Fruit fly (Drosophila melanogaster) whole organism, embryonic: ENCODE measurements around the gene CG12056.

Experiments
- Ada2b ChIP-seq: fragments of 200-800 bp; sonication (Bioruptor generic); IDR thresholded peaks from 2 replicates; pipeline ENCODE4 v1.3.6; 2022; ENCODE audit warnings: missing biosample characterization, missing genetic modification characterization
- Adf1 ChIP-seq: fragments of 200-800 bp; sonication (Bioruptor generic); IDR thresholded peaks from 2 replicates; pipeline ENCODE4 v1.3.6; 2022; ENCODE audit warnings: missing biosample characterization, missing genetic modification characterization
- CG10147 ChIP-seq: fragments of 200-800 bp; sonication (Bioruptor generic); optimal IDR thresholded peaks from 2 replicates; lab custom pipeline; 2019; ENCODE audit warnings: missing biosample characterization, mild to moderate bottlenecking, missing genetic modification characterization, moderate library complexity
- CG10431 ChIP-seq: fragments of 200-800 bp; sonication (Bioruptor generic); optimal IDR thresholded peaks from 3 replicates; lab custom pipeline; 2018; ENCODE audit warnings: missing biosample characterization, mild to moderate bottlenecking, missing genetic modification characterization
- CG10462 ChIP-seq: fragments of 200-800 bp; sonication (Bioruptor generic); optimal IDR thresholded peaks from 2 replicates; lab custom pipeline; 2016; ENCODE audit warnings: missing biosample characterization, missing genetic modification characterization
- CG11560 ChIP-seq: fragments of 200-800 bp; sonication (Bioruptor generic); IDR thresholded peaks from 3 replicates; pipeline ENCODE4 v1.3.6; 2022; ENCODE audit warnings: missing biosample characterization, missing genetic modification characterization
- CG12104 ChIP-seq: fragments of 200-800 bp; sonication (Bioruptor generic); optimal IDR thresholded peaks from 3 replicates; lab custom pipeline; 2016; ENCODE audit warnings: missing biosample characterization, missing genetic modification characterization
- CG12391 ChIP-seq: fragments of 200-800 bp; sonication (Bioruptor generic); optimal IDR thresholded peaks from 3 replicates; lab custom pipeline; 2018; ENCODE audit warnings: missing biosample characterization, mild to moderate bottlenecking, missing genetic modification characterization, moderate library complexity
- CG12744 ChIP-seq: fragments of 200-800 bp; sonication (Bioruptor generic); optimal IDR thresholded peaks from 2 replicates; lab custom pipeline; 2016; ENCODE audit warnings: missing biosample characterization, missing genetic modification characterization
- CG13123 ChIP-seq: fragments of 200-800 bp; sonication (Bioruptor generic); optimal IDR thresholded peaks from 2 replicates; lab custom pipeline; 2016; ENCODE audit warnings: missing biosample characterization, missing genetic modification characterization
- CG2202 ChIP-seq: fragments of 200-800 bp; sonication (Bioruptor generic); optimal IDR thresholded peaks from 2 replicates; lab custom pipeline; 2018; ENCODE audit warnings: missing biosample characterization, mild to moderate bottlenecking, missing genetic modification characterization
- CG2889 ChIP-seq: fragments of 200-800 bp; sonication (Bioruptor generic); IDR thresholded peaks from 3 replicates; pipeline ENCODE4 v1.3.6; 2022; ENCODE audit warnings: missing biosample characterization, missing genetic modification characterization
- CG34224 ChIP-seq: fragments of 200-800 bp; sonication (Bioruptor generic); IDR thresholded peaks from 3 replicates; pipeline ENCODE4 v1.3.6; 2022; ENCODE audit warnings: missing biosample characterization, missing genetic modification characterization; ENCODE audit not compliant: partially characterized antibody
- CG43689 ChIP-seq: fragments of 200-800 bp; sonication (Bioruptor generic); IDR thresholded peaks from 2 replicates; pipeline ENCODE4 v1.3.6; 2022; ENCODE audit warnings: missing biosample characterization, missing genetic modification characterization
- CG4424 ChIP-seq: fragments of 200-800 bp; sonication (Bioruptor generic); optimal IDR thresholded peaks from 3 replicates; lab custom pipeline; 2016; ENCODE audit warnings: missing biosample characterization, missing genetic modification characterization
- CG6254 ChIP-seq: fragments of 200-800 bp; sonication (Bioruptor generic); optimal IDR thresholded peaks from 3 replicates; lab custom pipeline; 2017; ENCODE audit warnings: mild to moderate bottlenecking, missing biosample characterization, missing genetic modification reagents, missing genetic modification characterization
- CG6654 ChIP-seq: fragments of 200-800 bp; sonication (Bioruptor generic); optimal IDR thresholded peaks from 2 replicates; lab custom pipeline; 2017; ENCODE audit warnings: missing biosample characterization, mild to moderate bottlenecking, missing genetic modification characterization
- CG7786 ChIP-seq: fragments of 200-800 bp; sonication (Bioruptor generic); optimal IDR thresholded peaks from 2 replicates; lab custom pipeline; 2016; ENCODE audit warnings: missing biosample characterization, missing genetic modification characterization
- CG7963 ChIP-seq: fragments of 200-800 bp; sonication (Bioruptor generic); IDR thresholded peaks from 3 replicates; pipeline ENCODE4 v1.3.6; 2022; ENCODE audit warnings: missing biosample characterization, missing genetic modification characterization; ENCODE audit not compliant: partially characterized antibody
- CG8924 ChIP-seq: fragments of 200-800 bp; optimal IDR thresholded peaks from 3 replicates; lab custom pipeline; 2019; ENCODE audit warnings: missing biosample characterization, mild to moderate bottlenecking, missing genetic modification characterization, moderate library complexity
- CkIIα-i1 ChIP-seq: fragments of 200-800 bp; sonication (Bioruptor generic); IDR thresholded peaks from 2 replicates; pipeline ENCODE4 v1.3.6; 2022; ENCODE audit warnings: missing biosample characterization, missing genetic modification characterization
- D ChIP-seq, 2 experiments: fragments of 200-800 bp in 1 of 2; fragments of >200 bp in 1 of 2; sonication (Bioruptor generic) in 1 of 2; optimal IDR thresholded peaks; 2 replicates in 1 of 2; 3 replicates in 1 of 2; lab custom pipeline; 2017; ENCODE audit warnings: mild to moderate bottlenecking in 1 of 2, missing biosample characterization in 1 of 2, missing genetic modification characterization in 1 of 2, missing genetic modification reagents in 1 of 2
- Dip3 ChIP-seq: fragments of 200-800 bp; sonication (Bioruptor generic); optimal IDR thresholded peaks from 3 replicates; lab custom pipeline; 2016; ENCODE audit warnings: missing biosample characterization, missing genetic modification characterization
- E2f2 ChIP-seq: fragments of 200-800 bp; sonication (Bioruptor generic); IDR thresholded peaks from 2 replicates; pipeline ENCODE4 v1.3.6; 2022; ENCODE audit warnings: missing biosample characterization, missing genetic modification characterization
- Ets97D ChIP-seq: fragments of 200-800 bp; sonication (Bioruptor generic); optimal IDR thresholded peaks from 3 replicates; lab custom pipeline; 2016; ENCODE audit warnings: missing biosample characterization, missing genetic modification characterization
- Fer1 ChIP-seq: fragments of 200-800 bp; sonication (Bioruptor generic); optimal IDR thresholded peaks from 2 replicates; lab custom pipeline; 2017; ENCODE audit warnings: missing biosample characterization, mild to moderate bottlenecking, missing genetic modification characterization
- Gug ChIP-seq: fragments of 200-800 bp; sonication (Bioruptor generic); IDR thresholded peaks from 4 replicates; pipeline ENCODE4 v1.3.6; 2022; ENCODE audit warnings: missing biosample characterization, missing genetic modification characterization
- HmgZ ChIP-seq: fragments of 200-800 bp; sonication (Bioruptor generic); optimal IDR thresholded peaks from 2 replicates; lab custom pipeline; 2018; ENCODE audit warnings: missing biosample characterization, mild to moderate bottlenecking, missing genetic modification characterization
- Lhr ChIP-seq: fragments of 200-800 bp; sonication (Bioruptor generic); optimal IDR thresholded peaks from 3 replicates; lab custom pipeline; 2017; ENCODE audit warnings: mild to moderate bottlenecking, missing biosample characterization, missing genetic modification reagents, missing genetic modification characterization
- Meics ChIP-seq: fragments of 200-800 bp; sonication (Bioruptor generic); optimal IDR thresholded peaks from 2 replicates; lab custom pipeline; 2017; ENCODE audit warnings: missing biosample characterization, mild to moderate bottlenecking, missing genetic modification characterization
- Nf-YC ChIP-seq: fragments of 200-800 bp; optimal IDR thresholded peaks from 3 replicates; lab custom pipeline; 2019; ENCODE audit warnings: missing biosample characterization, mild to moderate bottlenecking, missing genetic modification characterization, moderate library complexity
- Tbp ChIP-seq: fragments of >200 bp; optimal IDR thresholded peaks from 2 replicates; lab custom pipeline; 2018; ENCODE audit warnings: missing biosample characterization, missing genetic modification characterization
- amos ChIP-seq: fragments of 200-800 bp; sonication (Bioruptor generic); IDR thresholded peaks from 2 replicates; pipeline ENCODE4 v1.3.6; 2022; ENCODE audit warnings: missing biosample characterization, missing genetic modification characterization; ENCODE audit not compliant: partially characterized antibody
- br ChIP-seq: fragments of >200 bp; optimal IDR thresholded peaks from 2 replicates; lab custom pipeline; 2017
- croc ChIP-seq: fragments of 200-800 bp; sonication (Bioruptor generic); conservative IDR thresholded peaks from 3 replicates; pipeline ENCODE4 v1.3.6; 2022; ENCODE audit warnings: missing biosample characterization, missing genetic modification characterization
- crp ChIP-seq, 2 experiments: fragments of 200-800 bp; sonication (Bioruptor generic); optimal IDR thresholded peaks; 2 replicates in 1 of 2; 3 replicates in 1 of 2; lab custom pipeline; 2017; ENCODE audit warnings: missing biosample characterization in 2 of 2, missing genetic modification characterization in 2 of 2, mild to moderate bottlenecking in 1 of 2, moderate library complexity in 1 of 2
- disco-r ChIP-seq: fragments of 200-800 bp; sonication (Bioruptor generic); optimal IDR thresholded peaks from 2 replicates; lab custom pipeline; 2016; ENCODE audit warnings: missing biosample characterization, missing genetic modification characterization
- ems ChIP-seq: fragments of 200-800 bp; sonication (Bioruptor generic); optimal IDR thresholded peaks from 3 replicates; lab custom pipeline; 2016; ENCODE audit warnings: missing biosample characterization, missing genetic modification characterization
- eyg ChIP-seq: fragments of 200-800 bp; sonication (Bioruptor generic); optimal IDR thresholded peaks from 3 replicates; lab custom pipeline; 2016; ENCODE audit warnings: missing biosample characterization, missing genetic modification characterization
- fd102C ChIP-seq: fragments of 200-800 bp; sonication (Bioruptor generic); optimal IDR thresholded peaks from 2 replicates; lab custom pipeline; 2018; ENCODE audit warnings: missing biosample characterization, mild to moderate bottlenecking, missing genetic modification characterization, moderate library complexity
- ftz-f1 ChIP-seq: fragments of 200-800 bp; sonication (Bioruptor generic); optimal IDR thresholded peaks from 2 replicates; lab custom pipeline; 2016; ENCODE audit warnings: missing biosample characterization, missing genetic modification characterization
- her ChIP-seq: fragments of 200-800 bp; sonication (Bioruptor generic); optimal IDR thresholded peaks from 2 replicates; lab custom pipeline; 2016; ENCODE audit warnings: missing biosample characterization, missing genetic modification characterization
- jumu ChIP-seq: fragments of 200-800 bp; sonication (Bioruptor generic); optimal IDR thresholded peaks from 3 replicates; lab custom pipeline; 2016; ENCODE audit warnings: missing biosample characterization, missing genetic modification characterization
- kah ChIP-seq: fragments of 200-800 bp; sonication (Bioruptor generic); optimal IDR thresholded peaks from 2 replicates; lab custom pipeline; 2018; ENCODE audit warnings: missing biosample characterization, mild to moderate bottlenecking, missing genetic modification characterization
- knrl ChIP-seq: fragments of 200-800 bp; sonication (Bioruptor generic); IDR thresholded peaks from 3 replicates; pipeline ENCODE4 v1.3.6; 2022; ENCODE audit warnings: missing biosample characterization, missing genetic modification characterization; ENCODE audit not compliant: partially characterized antibody
- luna ChIP-seq: fragments of 200-800 bp; sonication (Bioruptor generic); optimal IDR thresholded peaks from 2 replicates; lab custom pipeline; 2016; ENCODE audit warnings: missing biosample characterization, missing genetic modification characterization
- ranshi ChIP-seq: fragments of 200-800 bp; sonication (Bioruptor generic); IDR thresholded peaks from 2 replicates; pipeline ENCODE4 v1.3.6; 2022; ENCODE audit warnings: missing biosample characterization, missing genetic modification characterization
- schlank ChIP-seq: fragments of 200-800 bp; sonication (Bioruptor generic); optimal IDR thresholded peaks from 2 replicates; lab custom pipeline; 2018; ENCODE audit warnings: missing biosample characterization, mild to moderate bottlenecking, missing genetic modification characterization
- sima ChIP-seq: fragments of 200-800 bp; sonication (Bioruptor generic); optimal IDR thresholded peaks from 2 replicates; lab custom pipeline; 2016; ENCODE audit warnings: missing biosample characterization, missing genetic modification characterization
- tio ChIP-seq: fragments of 200-800 bp; sonication (Bioruptor generic); optimal IDR thresholded peaks from 2 replicates; lab custom pipeline; 2017; ENCODE audit warnings: missing biosample characterization, missing genetic modification characterization, inconsistent platforms
- z ChIP-seq: fragments of 200-800 bp; sonication (Bioruptor generic); IDR thresholded peaks from 3 replicates; pipeline ENCODE4 v1.3.6; 2022; ENCODE audit warnings: missing biosample characterization, missing genetic modification characterization
- zf30C ChIP-seq: fragments of 200-800 bp; sonication (Bioruptor generic); optimal IDR thresholded peaks from 3 replicates; lab custom pipeline; 2018; ENCODE audit warnings: missing biosample characterization, mild to moderate bottlenecking, missing genetic modification characterization

Gene CG12056

DNA sequence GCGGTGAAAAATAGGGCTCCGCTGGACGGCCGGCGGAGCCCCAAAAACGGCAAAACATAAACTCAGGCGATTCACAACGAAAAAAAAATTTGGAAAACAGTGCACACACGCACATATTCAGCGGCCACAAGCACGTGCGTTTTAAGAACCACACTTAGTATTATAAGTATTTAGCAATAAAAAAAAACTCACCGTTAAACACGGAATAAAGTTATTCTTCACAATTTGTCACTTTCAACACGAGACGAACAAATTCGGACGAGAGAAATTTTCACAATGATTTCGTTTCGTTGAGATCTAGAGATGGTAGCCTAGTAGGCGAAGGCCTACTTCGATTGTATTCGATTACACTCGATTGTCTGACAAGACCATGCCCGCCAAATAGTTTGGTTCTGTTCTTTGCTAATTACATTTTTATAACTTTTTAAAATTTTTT lies 36.1 kb upstream of the CG12056 start, which contains the start of gene His3.3B (continued):
- TF ChIP-seq CkIIα-i1 (no peak), her (GFP tag; lab: Kevin White, UChicago) (no peak), luna (GFP tag; lab: Kevin White, UChicago) (no peak), CG11560 (peak; percentile 99), CG8924 (tag; lab: Kevin White, UChicago) (no peak), Dip3 (no peak), Tbp (GFP tag; lab: Kevin White, UChicago) (no peak), knrl (peak; percentile 13; the same call in 1 of the 3 replicates), CG2202 (no peak), kah (GFP tag; lab: Kevin White, UChicago) (peak; percentile 12), ftz-f1 (GFP tag; lab: Kevin White, UChicago) (no peak), schlank (tag; lab: Kevin White, UChicago) (no peak), jumu (GFP tag; lab: Kevin White, UChicago) (no peak), CG10462 (GFP tag; lab: Kevin White, UChicago) (no peak), zf30C (peak; percentile 13), ranshi (no peak), CG13123 (GFP tag; lab: Kevin White, UChicago) (no peak), CG2889 (no peak), amos (GFP tag; lab: Robert Waterston, UW) (peak; percentile 56; the same call in 1 of the 2 replicates), Gug (GFP tag; lab: Robert Waterston, UW) (no peak), E2f2 (peak; percentile 90), Fer1 (peak; percentile 70), eyg (no peak), croc (no peak), fd102C (GFP tag; lab: Kevin White, UChicago) (no peak), br (lab: Kevin White, UChicago) (no peak), CG6254 (GFP tag; lab: Kevin White, UChicago) (no peak), CG4424 (GFP tag; lab: Kevin White, UChicago) (peak; percentile 5), CG10431 (GFP tag; lab: Kevin White, UChicago) (no peak), Adf1 (no peak), crp (GFP tag; optimal IDR thresholded peaks at IDR 0.05; lab: Kevin White, UChicago) (no peak), tio (GFP tag; lab: Kevin White, UChicago) (no peak), CG10147 (GFP tag; lab: Kevin White, UChicago) (no peak), CG12744 (GFP tag; lab: Kevin White, UChicago) (no peak), CG12104 (GFP tag; lab: Kevin White, UChicago) (no peak), CG43689 (GFP tag; lab: Robert Waterston, UW) (no peak), HmgZ (tag; lab: Kevin White, UChicago) (peak; percentile 22), sima (GFP tag; lab: Kevin White, UChicago) (no peak), CG6654 (GFP tag; lab: Kevin White, UChicago) (no peak), Ets97D (GFP tag; lab: Kevin White, UChicago) (peak; percentile 15), Ada2b (no peak), ems (no peak), disco-r (no peak), Lhr (no peak), Nf-YC (tag; lab: Kevin White, UChicago) (no peak), CG34224 (0 out of 3 replicates have a peak, but pooled peaks have one; percentile 10), CG7786 (GFP tag; lab: Kevin White, UChicago) (no peak), Meics (no peak), D (optimal IDR thresholded peaks at IDR 0.05; lab: Kevin White, UChicago) (no peak), D (GFP tag; optimal IDR thresholded peaks at IDR 0.05; lab: Kevin White, UChicago) (no peak), z (no peak), CG7963 (GFP tag; lab: Robert Waterston, UW) (no peak), CG12391 (tag; lab: Kevin White, UChicago) (no peak)
